Fruit fly (Drosophila melanogaster): ENCODE data around the gene spartin.

Gene spartin

DNA sequence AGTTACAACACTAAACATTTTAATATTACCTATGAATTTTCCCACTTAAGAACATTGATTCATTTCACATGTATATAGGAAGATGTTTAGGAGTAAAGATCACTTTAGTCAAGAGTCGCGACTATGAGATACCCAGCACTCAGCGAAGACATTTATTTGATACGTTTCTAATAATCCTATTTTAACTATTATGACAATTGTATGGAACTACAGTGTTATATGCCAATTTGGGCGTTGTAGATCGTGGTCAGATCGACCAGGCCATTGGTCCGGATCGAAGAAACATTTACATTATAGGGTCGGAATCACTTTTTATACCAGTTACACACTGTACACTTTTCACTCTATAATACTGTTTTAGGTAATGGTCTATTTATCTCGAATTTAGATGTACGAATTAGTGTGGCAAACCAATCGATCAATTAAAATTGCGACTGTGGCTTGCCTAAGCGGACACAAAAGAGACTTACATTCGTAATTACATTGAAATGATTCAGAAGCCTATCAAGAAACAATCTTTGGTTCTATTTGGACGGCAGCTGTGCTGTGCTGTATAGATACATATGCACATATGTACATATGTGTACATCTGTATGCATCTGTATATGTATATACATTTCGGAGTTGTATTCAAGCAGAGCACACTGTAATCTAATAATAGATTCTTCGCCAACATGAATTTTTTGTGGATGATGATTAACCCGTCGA is 13.9 kb upstream of the spartin start (continued):
- TF ChIP-seq CG33557 (GFP tag; optimal IDR thresholded peaks at IDR 0.05) = no peak
- TF ChIP-seq CG9609 (GFP tag; optimal IDR thresholded peaks at IDR 0.05) = no peak
- peak; percentile 9 for TF ChIP-seq kay (GFP tag; optimal IDR thresholded peaks at IDR 0.05)
- no peak for TF ChIP-seq CG11093 (GFP tag; IDR thresholded peaks at IDR 0.05)
- TF ChIP-seq gce (GFP tag; IDR thresholded peaks at IDR 0.05) = no peak
- no peak for TF ChIP-seq CG12942 (GFP tag; optimal IDR thresholded peaks at IDR 0.05)
- peak; percentile 59 for TF ChIP-seq twi (tag; optimal IDR thresholded peaks at IDR 0.05)
- TF ChIP-seq Nf-YB (GFP tag; optimal IDR thresholded peaks at IDR 0.05) = no peak
- TF ChIP-seq BtbVII (GFP tag; optimal IDR thresholded peaks at IDR 0.05) = no peak
- TF ChIP-seq CG11696 (GFP tag; IDR thresholded peaks at IDR 0.05) = peak; percentile 58; the same call in 1 of the 2 replicates
- TF ChIP-seq Med (GFP tag) = peak; percentile 56
- TF ChIP-seq HmgZ (tag; optimal IDR thresholded peaks at IDR 0.05) = no peak
- peak; percentile 79 for TF ChIP-seq CG32767 (GFP tag; IDR thresholded peaks at IDR 0.05)
- no peak for TF ChIP-seq CG8290 (GFP tag; optimal IDR thresholded peaks at IDR 0.05)
- no peak for TF ChIP-seq CG8290 (tag; optimal IDR thresholded peaks at IDR 0.05)
- no peak for TF ChIP-seq CG18011 (GFP tag; optimal IDR thresholded peaks at IDR 0.05)
- no peak for TF ChIP-seq CG4854 (GFP tag; optimal IDR thresholded peaks at IDR 0.05)
- no peak for TF ChIP-seq Lim3 (GFP tag; IDR thresholded peaks at IDR 0.05)
- TF ChIP-seq CG10959 (GFP tag; IDR thresholded peaks at IDR 0.05) = no peak
- TF ChIP-seq CG2129 (GFP tag; IDR thresholded peaks at IDR 0.05; ENCODE audit: partially characterized antibody) = no peak
- TF ChIP-seq zfh1 (GFP tag; IDR thresholded peaks at IDR 0.05) = no peak
- TF ChIP-seq CG7357 (GFP tag; IDR thresholded peaks at IDR 0.05) = 0 out of 3 replicates have a peak, but pooled peaks have one; percentile 43

DNA sequence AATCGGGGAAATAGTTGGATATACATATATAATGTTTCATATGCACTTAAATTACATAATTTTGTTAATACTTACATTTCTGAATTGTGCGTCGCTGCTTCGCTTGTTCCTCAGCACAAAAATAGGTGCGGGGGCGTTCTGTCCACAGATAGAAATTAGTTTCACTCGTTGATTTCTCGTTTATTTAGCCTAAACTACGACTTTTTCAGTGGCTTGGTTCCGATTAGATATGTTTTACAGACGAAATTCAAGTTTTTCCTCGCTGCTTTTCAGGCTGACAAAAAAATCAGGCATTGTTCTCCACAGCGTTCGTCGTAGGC is 13.4 kb upstream of the spartin start:
- TF ChIP-seq HLH4C (GFP tag; IDR thresholded peaks at IDR 0.05; ENCODE audit: partially characterized antibody) (0 out of 3 replicates have a peak, but pooled peaks have one; percentile 8), Pdp1 (GFP tag; optimal IDR thresholded peaks at IDR 0.05) (peak in 1 of 2 experiments; percentile 86), CG4617 (GFP tag; optimal IDR thresholded peaks at IDR 0.05; ENCODE audit: borderline replicate concordance) (peak; percentile 10), cg (GFP tag; optimal IDR thresholded peaks at IDR 0.05) (peak; percentile 50), zen (tag; optimal IDR thresholded peaks at IDR 0.05) (no peak), CG4730 (GFP tag; IDR thresholded peaks at IDR 0.05) (no peak), Dll (GFP tag; IDR thresholded peaks at IDR 0.05; ENCODE audit: partially characterized antibody) (0 out of 4 replicates have a peak, but pooled peaks have one; percentile 11), MESR4 (GFP tag; optimal IDR thresholded peaks at IDR 0.05) (peak; percentile 94), z (GFP tag; IDR thresholded peaks at IDR 0.05) (no peak), crol (GFP tag; IDR thresholded peaks at IDR 0.05) (0 out of 2 replicates have a peak, but pooled peaks have one; percentile 6)

DNA sequence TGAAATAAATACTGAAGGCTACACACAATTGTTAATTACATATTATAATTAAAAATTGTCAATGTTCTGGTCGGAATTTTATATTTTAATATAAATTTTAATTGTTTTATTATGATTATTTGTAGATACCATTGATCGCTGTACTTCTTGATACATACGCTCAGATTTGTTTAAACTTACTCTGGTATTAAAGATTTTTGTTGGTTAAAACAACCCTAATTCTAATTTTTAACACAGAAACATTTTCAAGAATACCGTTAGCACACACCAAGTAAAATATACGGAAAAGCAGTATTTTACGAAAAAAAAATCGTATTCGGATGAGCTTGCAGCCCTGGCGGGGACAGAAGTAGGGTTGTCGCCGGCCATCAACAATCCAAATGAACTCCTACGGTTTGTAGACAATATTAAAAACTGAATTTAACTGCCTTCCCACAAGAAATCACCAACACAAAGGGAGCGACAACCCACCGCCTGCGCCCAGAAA is 12.9 kb upstream of the spartin start, which contains the start of the genes CG9775, MED31 and slx1:
CG9775 (minus strand) TSS at position 223 of the 487 bp plus-strand sequence.
MED31 (plus strand) TSS at position 348 of the 487 bp plus-strand sequence.
slx1 (plus strand) TSS at position 348 of the 487 bp plus-strand sequence.
- TF ChIP-seq lbe (GFP tag; optimal IDR thresholded peaks at IDR 0.05) (peak; percentile 18), Camta (GFP tag; optimal IDR thresholded peaks at IDR 0.05) (no peak), HmgZ (tag; optimal IDR thresholded peaks at IDR 0.05) (peak; percentile 45), CG6689 (GFP tag; IDR thresholded peaks at IDR 0.05) (peak; percentile 91), Taf1 (GFP tag; IDR thresholded peaks at IDR 0.05) (peak; percentile 40; the same call in 1 of the 2 replicates), Dbx (GFP tag; IDR thresholded peaks at IDR 0.05) (peak; percentile 70), jumu (GFP tag; optimal IDR thresholded peaks at IDR 0.05) (peak; percentile 48), slou (GFP tag; optimal IDR thresholded peaks at IDR 0.05) (peak; percentile 41), Sry-β (GFP tag; optimal IDR thresholded peaks at IDR 0.05) (peak; percentile 7), CG10431 (GFP tag; optimal IDR thresholded peaks at IDR 0.05) (peak; percentile 33), Fer3 (tag; optimal IDR thresholded peaks at IDR 0.05) (peak; percentile 81), prd (optimal IDR thresholded peaks at IDR 0.05) (no peak), prd (GFP tag; IDR thresholded peaks at IDR 0.05) (peak; percentile 76; the same call in 2 of the 3 replicates), tx (GFP tag; optimal IDR thresholded peaks at IDR 0.05) (peak; percentile 8), CG14710 (tag; optimal IDR thresholded peaks at IDR 0.05) (peak; percentile 87), br (optimal IDR thresholded peaks at IDR 0.05) (no peak), usp (GFP tag; optimal IDR thresholded peaks at IDR 0.05) (no peak), Vsx1 (GFP tag; optimal IDR thresholded peaks at IDR 0.05) (no peak), CG7786 (GFP tag; optimal IDR thresholded peaks at IDR 0.05) (no peak)

Measured in whole organism, embryonic.